Fruit fly (Drosophila melanogaster): Measurements from ENCODE around the gene Npc2c.

Gene Npc2c

dm6 chr3R:10054278-10054975, 5.6 kb upstream of the Npc2c start:
- TF ChIP-seq maf-S (GFP tag; optimal IDR thresholded peaks at IDR 0.05) (no peak), bcd (GFP tag; optimal IDR thresholded peaks at IDR 0.05) (peak; percentile 5), CG6791 (GFP tag; IDR thresholded peaks at IDR 0.05; ENCODE audit: partially characterized antibody) (no peak), CG11696 (GFP tag; IDR thresholded peaks at IDR 0.05) (no peak), cg (GFP tag; optimal IDR thresholded peaks at IDR 0.05) (no peak), gfzf (GFP tag; optimal IDR thresholded peaks at IDR 0.05) (no peak), CG12659 (GFP tag; optimal IDR thresholded peaks at IDR 0.05) (no peak), CG31441 (GFP tag; IDR thresholded peaks at IDR 0.05) (0 out of 2 replicates have a peak, but pooled peaks have one; percentile 8), Xbp1 (GFP tag; optimal IDR thresholded peaks at IDR 0.05) (peak; percentile 11), mam (GFP tag; optimal IDR thresholded peaks at IDR 0.05) (no peak), Hand (GFP tag; optimal IDR thresholded peaks at IDR 0.05) (peak; percentile 32), Rfx (GFP tag; IDR thresholded peaks at IDR 0.05) (0 out of 2 replicates have a peak, but pooled peaks have one; percentile 4), CG17385 (GFP tag; optimal IDR thresholded peaks at IDR 0.05) (no peak), kay (GFP tag; optimal IDR thresholded peaks at IDR 0.05) (no peak), slou (GFP tag; optimal IDR thresholded peaks at IDR 0.05) (no peak), HmgZ (tag; optimal IDR thresholded peaks at IDR 0.05) (peak; percentile 39), Abd-B (GFP tag; optimal IDR thresholded peaks at IDR 0.05) (no peak), nmo (GFP tag; optimal IDR thresholded peaks at IDR 0.05) (peak; percentile 14), CG11247 (GFP tag; IDR thresholded peaks at IDR 0.05) (no peak), CG10543 (GFP tag; optimal IDR thresholded peaks at IDR 0.05) (peak; percentile 28), CG6689 (GFP tag; IDR thresholded peaks at IDR 0.05) (no peak), fd102C (GFP tag; optimal IDR thresholded peaks at IDR 0.05) (no peak), lab (GFP tag; optimal IDR thresholded peaks at IDR 0.05) (peak; percentile 7), grau (tag; optimal IDR thresholded peaks at IDR 0.05) (peak; percentile 42), CG15514 (GFP tag; optimal IDR thresholded peaks at IDR 0.05) (peak; percentile 22), CG15696 (tag; optimal IDR thresholded peaks at IDR 0.05) (no peak), Hr39 (optimal IDR thresholded peaks at IDR 0.05) (no peak), B-H2 (GFP tag; optimal IDR thresholded peaks at IDR 0.05) (peak; percentile 59), sisA (GFP tag; IDR thresholded peaks at IDR 0.05) (no peak), CG17568 (GFP tag; optimal IDR thresholded peaks at IDR 0.05) (no peak), Optix (GFP tag; IDR thresholded peaks at IDR 0.05) (no peak), CG8924 (tag; optimal IDR thresholded peaks at IDR 0.05) (peak; percentile 35), gcm (GFP tag; optimal IDR thresholded peaks at IDR 0.05) (no peak), CG1233 (GFP tag; optimal IDR thresholded peaks at IDR 0.05) (peak; percentile 0), cwo (GFP tag; optimal IDR thresholded peaks at IDR 0.05) (peak; percentile 16), Hr3 (GFP tag; optimal IDR thresholded peaks at IDR 0.05) (no peak), CTCF (GFP tag; optimal IDR thresholded peaks at IDR 0.05) (no peak), Nf-YB (GFP tag; optimal IDR thresholded peaks at IDR 0.05) (no peak), CHES-1-like (GFP tag; optimal IDR thresholded peaks at IDR 0.05) (no peak), CG2712 (tag; optimal IDR thresholded peaks at IDR 0.05) (no peak), Poxn (GFP tag; IDR thresholded peaks at IDR 0.05) (no peak), chinmo (GFP tag; IDR thresholded peaks at IDR 0.05; ENCODE audit: partially characterized antibody) (0 out of 4 replicates have a peak, but pooled peaks have one; percentile 44), caup (GFP tag; optimal IDR thresholded peaks at IDR 0.05; ENCODE audit: severe bottlenecking) (no peak), CG6854 (GFP tag; optimal IDR thresholded peaks at IDR 0.05) (peak; percentile 17), CG8290 (GFP tag; optimal IDR thresholded peaks at IDR 0.05) (no peak), CG8290 (tag; optimal IDR thresholded peaks at IDR 0.05) (peak in 1 of 2 experiments; percentile 27), HLH3B (GFP tag; IDR thresholded peaks at IDR 0.05) (no peak), Hr51 (GFP tag; optimal IDR thresholded peaks at IDR 0.05) (peak in 1 of 2 experiments; percentile 7), grn (GFP tag; optimal IDR thresholded peaks at IDR 0.05) (peak; percentile 77), CG34376 (GFP tag; optimal IDR thresholded peaks at IDR 0.05) (peak; percentile 89)

All from whole organism, embryonic.